Fruit fly (Drosophila melanogaster) whole organism, embryonic: ENCODE results near the gene aqz.

Experiments used
- ERR ChIP-seq: fragments of 200-800 bp; sonication (Bioruptor generic); optimal IDR thresholded peaks from 2 replicates; lab custom pipeline; 2016; ENCODE audit warnings: missing biosample characterization, missing genetic modification characterization
- Fer2 ChIP-seq: fragments of 200-800 bp; sonication (Bioruptor generic); optimal IDR thresholded peaks from 2 replicates; lab custom pipeline; 2018; ENCODE audit warnings: missing biosample characterization, mild to moderate bottlenecking, missing genetic modification characterization, moderate library complexity
- Hand ChIP-seq: fragments of 200-800 bp; sonication (Bioruptor generic); optimal IDR thresholded peaks from 2 replicates; lab custom pipeline; 2017; ENCODE audit warnings: mild to moderate bottlenecking, missing biosample characterization, missing genetic modification reagents, missing genetic modification characterization
- HmgZ ChIP-seq: fragments of 200-800 bp; sonication (Bioruptor generic); optimal IDR thresholded peaks from 2 replicates; lab custom pipeline; 2018; ENCODE audit warnings: missing biosample characterization, mild to moderate bottlenecking, missing genetic modification characterization
- Rfx ChIP-seq: fragments of 200-800 bp; sonication (Bioruptor generic); IDR thresholded peaks from 2 replicates; pipeline ENCODE4 v1.3.6; 2022; ENCODE audit warnings: missing biosample characterization, missing genetic modification characterization
- Sry-β ChIP-seq: fragments of 200-800 bp; sonication (Bioruptor generic); optimal IDR thresholded peaks from 2 replicates; lab custom pipeline; 2018; ENCODE audit warnings: missing biosample characterization, mild to moderate bottlenecking, missing genetic modification characterization, moderate library complexity
- YL-1 ChIP-seq: fragments of 200-800 bp; sonication (Bioruptor generic); optimal IDR thresholded peaks from 3 replicates; lab custom pipeline; 2017; ENCODE audit warnings: missing biosample characterization, mild to moderate bottlenecking, missing genetic modification characterization
- cg ChIP-seq: fragments of 200-800 bp; sonication (Bioruptor generic); optimal IDR thresholded peaks from 3 replicates; lab custom pipeline; 2019; ENCODE audit warnings: missing biosample characterization, mild to moderate bottlenecking, missing genetic modification characterization, moderate library complexity
- crol ChIP-seq: fragments of 200-800 bp; sonication (Bioruptor generic); IDR thresholded peaks from 2 replicates; pipeline ENCODE4 v1.3.6; 2022; ENCODE audit warnings: missing biosample characterization, missing genetic modification characterization
- dmrt11E ChIP-seq: fragments of 200-800 bp; sonication (Bioruptor generic); optimal IDR thresholded peaks from 3 replicates; lab custom pipeline; 2018; ENCODE audit warnings: missing biosample characterization, mild to moderate bottlenecking, missing genetic modification characterization, moderate library complexity
- gt ChIP-seq: fragments of 200-800 bp; sonication (Bioruptor generic); IDR thresholded peaks from 2 replicates; pipeline ENCODE4 v1.3.6; 2022; ENCODE audit warnings: missing biosample characterization, missing genetic modification characterization
- hth ChIP-seq: fragments of >200 bp; optimal IDR thresholded peaks from 2 replicates; lab custom pipeline; 2017; ENCODE audit warnings: inconsistent platforms
- tin ChIP-seq: fragments of 200-800 bp; sonication (Bioruptor generic); optimal IDR thresholded peaks from 3 replicates; lab custom pipeline; 2016; ENCODE audit warnings: missing biosample characterization, missing genetic modification characterization

DNA sequence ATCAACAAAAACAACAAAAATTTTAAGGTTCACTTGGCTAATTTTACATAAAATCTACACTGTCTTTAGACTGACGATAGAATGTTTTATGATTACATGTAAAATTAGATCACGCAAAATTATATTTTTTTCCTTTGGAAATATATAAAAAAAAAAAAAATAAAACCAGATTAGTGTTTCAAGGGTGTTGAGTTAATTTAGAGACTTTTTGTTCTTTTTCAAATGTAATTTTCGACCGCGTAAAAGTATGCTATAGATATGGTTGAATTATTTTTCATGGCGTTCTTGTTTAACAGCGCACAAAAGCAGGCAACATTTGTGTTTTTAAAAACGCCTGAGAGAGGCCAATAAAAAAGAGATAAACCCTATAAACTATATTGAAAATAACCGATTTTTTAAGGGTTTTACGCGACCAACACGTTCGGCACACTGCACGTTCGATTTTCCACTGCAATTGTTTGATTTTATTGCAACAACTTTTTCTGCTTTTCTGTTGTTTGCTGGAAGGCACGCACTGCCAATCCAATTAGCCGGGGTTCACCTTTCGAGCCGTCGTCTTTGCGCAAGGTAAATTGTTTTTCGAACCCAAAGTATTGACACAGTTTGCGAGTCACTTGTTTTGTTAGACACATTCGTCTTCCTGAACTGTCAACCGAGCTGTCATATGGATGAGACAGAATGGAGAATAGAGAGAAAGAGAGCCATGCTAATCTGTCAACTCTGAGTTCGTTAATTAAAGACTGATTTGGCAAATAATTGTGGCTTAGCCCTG lies 42.8 kb upstream of the aqz start:
- TF ChIP-seq Sry-β (GFP tag; lab: Kevin White, UChicago) = no peak
- no peak for TF ChIP-seq dmrt11E (tag; lab: Kevin White, UChicago)
- TF ChIP-seq HmgZ = no peak
- no peak for TF ChIP-seq cg (GFP tag; lab: Kevin White, UChicago)
- no peak for TF ChIP-seq Fer2
- no peak for TF ChIP-seq tin
- no peak for TF ChIP-seq ERR
- no peak for TF ChIP-seq crol (GFP tag; lab: Robert Waterston, UW)
- TF ChIP-seq YL-1 = no peak
- no peak for TF ChIP-seq Hand (GFP tag; lab: Kevin White, UChicago)
- no peak for TF ChIP-seq Rfx (GFP tag; lab: Robert Waterston, UW)
- no peak for TF ChIP-seq hth (lab: Kevin White, UChicago)
- no peak for TF ChIP-seq gt (GFP tag; lab: Robert Waterston, UW)
